Fruit fly (Drosophila melanogaster): Measurements from ENCODE around the gene Kaz.

DNA sequence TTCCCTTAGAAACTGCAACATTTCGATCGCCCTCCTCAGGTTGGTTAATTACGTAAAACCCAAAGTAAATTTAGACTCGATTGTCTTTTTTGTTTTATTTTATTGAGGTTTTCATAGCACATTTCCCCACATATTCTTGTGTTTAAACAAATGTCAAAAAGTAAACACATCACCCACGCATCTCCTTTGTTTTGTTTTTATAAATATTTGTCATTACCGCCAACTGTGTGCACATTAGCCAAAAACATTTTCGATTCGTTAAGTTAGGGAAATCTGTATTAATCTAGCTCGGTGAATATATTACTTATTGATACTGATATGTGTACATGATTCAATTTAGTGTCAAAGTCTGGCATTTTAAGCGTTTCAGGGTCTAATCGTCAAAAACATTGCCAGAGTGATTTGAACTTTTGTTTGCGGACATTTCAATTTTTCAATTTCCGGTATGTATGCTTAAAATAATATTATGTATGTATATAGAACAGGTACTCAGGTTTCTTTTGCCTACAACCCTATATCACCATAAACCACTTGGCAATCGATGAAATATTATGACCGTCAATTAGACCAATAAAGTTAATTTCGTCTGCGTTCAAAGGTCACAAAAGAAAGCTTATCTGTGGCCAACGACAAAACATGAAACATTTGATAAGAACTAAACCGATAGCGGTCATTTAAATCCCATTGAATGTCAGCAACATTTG lies 20.0 kb downstream of the Kaz start:
- TF ChIP-seq EcR (GFP tag; optimal IDR thresholded peaks at IDR 0.05) (no peak), rn (GFP tag; IDR thresholded peaks at IDR 0.05) (no peak), D1 (tag; optimal IDR thresholded peaks at IDR 0.05) (no peak), CG9948 (tag; optimal IDR thresholded peaks at IDR 0.05) (no peak), CG8159 (tag; optimal IDR thresholded peaks at IDR 0.05) (no peak), CG14655 (GFP tag; optimal IDR thresholded peaks at IDR 0.05) (no peak), CG8301 (tag; optimal IDR thresholded peaks at IDR 0.05) (no peak), CG34367 (tag; optimal IDR thresholded peaks at IDR 0.05) (no peak)

All from whole organism, pupa.